Worm (Caenorhabditis elegans): ENCODE measurements around the gene clec-1.

- TF ChIP-seq nhr-12 (tag; optimal IDR thresholded peaks at IDR 0.05) (no peak), elt-1 (tag; optimal IDR thresholded peaks at IDR 0.05) (no peak), mdl-1 (tag; optimal IDR thresholded peaks at IDR 0.05) (no peak), pqm-1 (tag; optimal IDR thresholded peaks at IDR 0.05) (no peak), aly-2 (tag; optimal IDR thresholded peaks at IDR 0.05) (no peak), nhr-76 (tag; optimal IDR thresholded peaks at IDR 0.05) (no peak), nhr-237 (tag; optimal IDR thresholded peaks at IDR 0.05) (no peak)
Observed at ce11 chrV:5666036-5666729, 33.8 kb upstream of the clec-1 start, which contains the start of gene C14C11.7.

All from whole organism, L3 larva.